Worm (Caenorhabditis elegans) whole organism, midembryonic: Measurements from ENCODE around the gene C25F9.16.

Experiments
- T22C8.4 ChIP-seq: fragments of 200-800 bp; sonication (Bioruptor generic); IDR thresholded peaks from 2 replicates; pipeline ENCODE4 v1.3.6; 2022; ENCODE audit warnings: missing genetic modification characterization, missing compliant biosample characterization
- cog-1 ChIP-seq: sonication (generic microtip); optimal IDR thresholded peaks from 2 replicates; lab custom pipeline; 2016; ENCODE audit warnings: missing genetic modification characterization, missing compliant biosample characterization
- flt-1 ChIP-seq: fragments of 200-800 bp; sonication (Bioruptor generic); IDR thresholded peaks from 2 replicates; pipeline ENCODE4 v1.3.6; 2022; ENCODE audit warnings: missing genetic modification characterization, missing compliant biosample characterization
- klf-2 ChIP-seq: fragments of 200-800 bp; sonication (Bioruptor generic); conservative IDR thresholded peaks from 2 replicates; pipeline ENCODE4 v1.3.6; 2022; ENCODE audit warnings: missing genetic modification reagents, missing genetic modification characterization, missing compliant biosample characterization
- med-1 ChIP-seq: sonication (generic microtip); optimal IDR thresholded peaks from 2 replicates; lab custom pipeline; 2017; ENCODE audit warnings: missing genetic modification characterization, mild to moderate bottlenecking, missing compliant biosample characterization, antibody characterized with exemption, missing genetic modification reagents; ENCODE audit not compliant: insufficient read depth
- ref-1 ChIP-seq: fragments of 200-800 bp; sonication (Bioruptor generic); conservative IDR thresholded peaks from 2 replicates; pipeline ENCODE4 v1.3.6; 2022; ENCODE audit warnings: missing genetic modification reagents, missing genetic modification characterization, missing compliant biosample characterization
- tab-1 ChIP-seq: fragments of 200-800 bp; sonication (Bioruptor generic); IDR thresholded peaks from 2 replicates; pipeline ENCODE4 v1.3.6; 2022; ENCODE audit warnings: missing genetic modification characterization, missing compliant biosample characterization
- ztf-23 ChIP-seq: fragments of 200-800 bp; sonication (Bioruptor generic); IDR thresholded peaks from 2 replicates; pipeline ENCODE4 v1.3.6; 2022; ENCODE audit warnings: missing genetic modification reagents, missing genetic modification characterization, missing compliant biosample characterization
- ztf-29 ChIP-seq: fragments of 200-800 bp; sonication (Bioruptor generic); IDR thresholded peaks from 2 replicates; pipeline ENCODE4 v1.3.6; 2022; ENCODE audit warnings: missing genetic modification reagents, missing genetic modification characterization, missing compliant biosample characterization

Gene C25F9.16

DNA sequence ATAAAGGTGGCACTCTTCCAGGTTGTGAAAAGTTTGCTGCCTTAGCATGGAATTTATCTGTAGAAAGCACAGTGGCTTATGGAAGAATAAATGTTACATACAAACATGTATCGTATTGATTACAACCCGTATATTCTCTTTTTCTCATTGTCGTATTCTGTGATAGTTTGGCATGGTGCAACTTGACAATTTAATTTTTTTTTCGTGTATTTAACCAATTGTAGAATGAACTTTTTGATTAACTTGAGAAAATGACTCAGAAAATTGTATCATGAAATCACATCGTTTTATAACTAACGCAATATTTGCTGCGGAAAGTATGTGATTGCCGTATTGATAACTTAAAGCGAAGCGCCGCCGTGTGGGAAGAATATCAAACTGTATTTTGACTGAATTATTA, 22.9 kb downstream of the C25F9.16 start, which contains the start of gene Y43F8B.24:
Gene Y43F8B.24, plus strand, starts transcription at position 301 of the 400 bp plus-strand sequence.
- TF ChIP-seq ztf-23 = no peak
- TF ChIP-seq med-1 = no peak
- no peak for TF ChIP-seq klf-2 (GFP tag; lab: Robert Waterston, UW)
- TF ChIP-seq T22C8.4 (GFP tag; lab: Robert Waterston, UW) = no peak
- TF ChIP-seq flt-1 (GFP tag; lab: Robert Waterston, UW) = no peak

ce11 chrV:19462020-19462419, 27.8 kb downstream of the C25F9.16 start, which contains the start of gene Y43F8B.15:
Y43F8B.15 (minus strand) TSS chrV:19462120.
- no peak for TF ChIP-seq ztf-29 (GFP tag; lab: Robert Waterston, UW)

ce11 chrV:19462612-19463011, 28.4 kb downstream of the C25F9.16 start, which contains the start of gene Y43F8B.25:
Y43F8B.25 (plus strand) TSS chrV:19462912.
- no peak for TF ChIP-seq cog-1 (tag; lab: Kevin White, UChicago)
- no peak for TF ChIP-seq ztf-29 (GFP tag; lab: Robert Waterston, UW)
- no peak for TF ChIP-seq tab-1 (GFP tag; lab: Robert Waterston, UW)

DNA sequence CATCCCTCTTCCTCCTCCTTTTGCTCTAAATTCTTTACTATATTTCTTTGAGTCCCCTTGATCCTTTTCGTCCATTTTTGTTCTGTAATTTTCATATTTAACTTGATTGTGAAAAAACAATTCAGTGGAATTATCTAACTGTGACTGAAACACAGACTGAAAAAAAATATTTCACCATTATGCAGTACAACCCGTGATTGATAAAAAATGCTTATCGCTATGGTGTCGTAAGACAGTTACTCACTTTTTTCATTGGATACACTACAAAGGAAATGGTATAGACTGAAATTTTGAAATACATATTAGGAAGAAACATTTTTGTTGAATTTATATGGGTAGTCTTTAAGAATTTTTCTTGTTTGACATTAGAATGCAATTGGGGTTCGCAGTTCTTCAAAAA, 33.4 kb downstream of the C25F9.16 start, which contains the start of gene Y43F8B.23:
Gene Y43F8B.23, minus strand, starts transcription at position 75 of the 400 bp plus-strand sequence.
- no peak for TF ChIP-seq klf-2 (GFP tag; lab: Robert Waterston, UW)
- no peak for TF ChIP-seq ztf-29 (GFP tag; lab: Robert Waterston, UW)

- TF ChIP-seq ztf-29 (GFP tag; lab: Robert Waterston, UW) (no peak), T22C8.4 (GFP tag; lab: Robert Waterston, UW) (no peak), tab-1 (GFP tag; lab: Robert Waterston, UW) (no peak), ref-1 (GFP tag; lab: Robert Waterston, UW) (no peak), cog-1 (tag; lab: Kevin White, UChicago) (no peak), med-1 (no peak), klf-2 (GFP tag; lab: Robert Waterston, UW) (no peak), ztf-23 (no peak), flt-1 (GFP tag; lab: Robert Waterston, UW) (no peak)
Observed at ce11 chrV:19468083-19468482, 33.9 kb downstream of the C25F9.16 start, which contains the start of gene Y43F8B.12. Y43F8B.12 (plus strand) TSS chrV:19468383.

- TF ChIP-seq T22C8.4 (GFP tag; lab: Robert Waterston, UW) (no peak), ztf-29 (GFP tag; lab: Robert Waterston, UW) (no peak), tab-1 (GFP tag; lab: Robert Waterston, UW) (no peak), cog-1 (tag; lab: Kevin White, UChicago) (no peak), flt-1 (GFP tag; lab: Robert Waterston, UW) (no peak), ztf-23 (no peak), med-1 (no peak), klf-2 (GFP tag; lab: Robert Waterston, UW) (no peak), ref-1 (GFP tag; lab: Robert Waterston, UW) (no peak)
Observed at ce11 chrV:19470385-19470784, 36.2 kb downstream of the C25F9.16 start, which contains the start of gene Y43F8B.11. Y43F8B.11 (plus strand) TSS chrV:19470685.

- TF ChIP-seq ztf-29 (GFP tag; lab: Robert Waterston, UW) (no peak), ref-1 (GFP tag; lab: Robert Waterston, UW) (no peak), med-1 (no peak), ztf-23 (no peak), T22C8.4 (GFP tag; lab: Robert Waterston, UW) (no peak), tab-1 (GFP tag; lab: Robert Waterston, UW) (no peak), flt-1 (GFP tag; lab: Robert Waterston, UW) (no peak), klf-2 (GFP tag; lab: Robert Waterston, UW) (no peak), cog-1 (tag; lab: Kevin White, UChicago) (no peak)
Observed at ce11 chrV:19473842-19474514, 39.8 kb downstream of the C25F9.16 start, which contains the start of gene Y43F8B.10. Y43F8B.10 (plus strand) TSS chrV:19474464.

DNA sequence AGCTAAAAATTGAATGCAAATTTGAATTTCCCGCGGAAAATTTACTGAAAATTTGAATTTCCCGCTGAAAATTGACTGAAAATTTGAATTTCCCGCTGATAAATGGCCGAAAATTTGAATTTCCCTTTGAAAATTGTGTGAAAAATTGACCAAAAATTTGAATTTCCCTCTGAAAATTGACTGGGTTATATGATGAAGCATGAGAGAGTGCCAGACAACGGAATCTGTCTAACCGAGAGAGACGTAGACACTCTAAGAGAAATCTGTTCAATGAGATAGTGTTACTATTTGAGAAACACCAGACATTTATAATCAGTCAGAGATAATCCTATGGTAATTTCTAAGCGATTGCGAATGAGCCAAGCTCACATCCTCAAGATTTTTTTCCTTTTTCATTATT, 43.1 kb downstream of the C25F9.16 start:
- TF ChIP-seq klf-2 (GFP tag; lab: Robert Waterston, UW) = no peak
- no peak for TF ChIP-seq cog-1 (tag; lab: Kevin White, UChicago)
- TF ChIP-seq ref-1 (GFP tag; lab: Robert Waterston, UW) = no peak
- TF ChIP-seq T22C8.4 (GFP tag; lab: Robert Waterston, UW) = no peak
- TF ChIP-seq tab-1 (GFP tag; lab: Robert Waterston, UW) = no peak
- TF ChIP-seq flt-1 (GFP tag; lab: Robert Waterston, UW) = no peak
- TF ChIP-seq ztf-23 = no peak
- no peak for TF ChIP-seq med-1
- TF ChIP-seq ztf-29 (GFP tag; lab: Robert Waterston, UW) = no peak

- TF ChIP-seq T22C8.4 (GFP tag; lab: Robert Waterston, UW) = no peak
- no peak for TF ChIP-seq ztf-23
- TF ChIP-seq klf-2 (GFP tag; lab: Robert Waterston, UW) = no peak
- TF ChIP-seq med-1 = no peak
- no peak for TF ChIP-seq ref-1 (GFP tag; lab: Robert Waterston, UW)
- TF ChIP-seq ztf-29 (GFP tag; lab: Robert Waterston, UW) = no peak
- TF ChIP-seq tab-1 (GFP tag; lab: Robert Waterston, UW) = no peak
- no peak for TF ChIP-seq flt-1 (GFP tag; lab: Robert Waterston, UW)
- no peak for TF ChIP-seq cog-1 (tag; lab: Kevin White, UChicago)
Observed at ce11 chrV:19477852-19478251, 43.7 kb downstream of the C25F9.16 start, which contains the start of gene Y43F8B.9. Y43F8B.9 (plus strand) TSS chrV:19478152.

DNA sequence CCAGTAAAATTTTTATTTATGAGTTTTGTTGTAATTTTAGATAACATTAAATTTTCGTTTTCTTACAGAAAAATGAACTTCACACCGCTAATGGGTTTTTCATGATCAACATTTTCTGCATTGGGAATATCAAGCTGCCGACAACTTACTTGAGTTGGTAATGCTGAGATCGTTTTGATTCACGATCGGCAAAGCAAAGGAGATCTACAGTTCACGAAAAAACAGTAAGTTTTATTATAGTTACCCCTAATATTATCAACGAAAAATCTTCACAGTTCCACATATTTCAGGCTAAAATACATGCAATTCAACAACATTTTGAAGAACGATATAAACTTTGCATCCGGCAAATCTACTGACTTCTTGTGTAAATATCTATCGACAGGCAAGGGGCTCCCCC, 48.3 kb downstream of the C25F9.16 start, which contains the start of gene Y43F8B.22:
Gene Y43F8B.22, plus strand, starts transcription at position 301 of the 400 bp plus-strand sequence.
- no peak for TF ChIP-seq T22C8.4 (GFP tag; lab: Robert Waterston, UW)
- no peak for TF ChIP-seq ref-1 (GFP tag; lab: Robert Waterston, UW)
- no peak for TF ChIP-seq flt-1 (GFP tag; lab: Robert Waterston, UW)
- no peak for TF ChIP-seq tab-1 (GFP tag; lab: Robert Waterston, UW)
- TF ChIP-seq klf-2 (GFP tag; lab: Robert Waterston, UW) = no peak
- TF ChIP-seq ztf-23 = no peak
- TF ChIP-seq med-1 = no peak
- no peak for TF ChIP-seq cog-1 (tag; lab: Kevin White, UChicago)
- TF ChIP-seq ztf-29 (GFP tag; lab: Robert Waterston, UW) = no peak
